Worm (Caenorhabditis elegans): Measurements from ENCODE around the gene orai-1.

- TF ChIP-seq him-1 (tag; optimal IDR thresholded peaks at IDR 0.05): no peak
- no peak for TF ChIP-seq dao-5 (tag; optimal IDR thresholded peaks at IDR 0.05)
- TF ChIP-seq W03F9.2 (tag; optimal IDR thresholded peaks at IDR 0.05): no peak
Observed at ce11 chrIII:647248-647647, 694 bp downstream of the orai-1 start.

Data from whole organism, L4/young adult.